Fruit fly (Drosophila melanogaster): ENCODE measurements around the gene Axud1.

Axud1 gene

DNA sequence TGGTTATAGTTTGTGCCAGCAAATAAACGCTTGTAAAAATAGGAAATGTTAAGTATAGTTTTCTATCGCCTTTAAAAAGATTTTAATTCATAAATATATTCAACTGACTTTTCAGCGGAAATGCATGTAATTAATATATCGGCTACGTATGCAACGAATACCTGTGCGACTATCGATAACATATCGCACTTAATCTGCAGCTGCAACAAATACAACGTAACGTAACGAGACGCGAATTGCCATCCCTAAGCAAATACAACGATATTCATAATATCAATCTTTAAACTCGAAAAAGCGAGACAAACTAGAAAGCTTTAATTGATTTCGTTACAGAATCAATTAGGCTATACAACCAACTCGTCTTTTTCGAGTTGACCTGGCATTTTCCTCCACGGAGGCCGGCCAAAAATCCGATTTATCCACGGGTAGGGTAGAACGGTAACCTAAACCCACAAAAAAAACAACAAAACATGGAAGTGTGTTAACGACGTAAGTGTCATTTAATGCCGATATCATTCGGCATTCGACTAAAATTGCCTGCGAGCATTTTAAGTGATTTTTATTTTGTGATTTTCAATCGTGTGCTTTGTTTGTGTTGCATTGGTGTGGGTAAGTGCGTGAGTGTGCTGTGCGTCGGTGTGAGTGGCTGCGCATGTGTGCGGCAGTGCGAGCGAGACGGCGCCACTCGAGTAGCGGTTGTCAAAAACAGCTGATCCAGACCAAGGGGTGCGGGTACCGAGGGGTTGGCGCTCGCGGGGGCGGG is 10.7 kb downstream of the Axud1 start, which contains the start of gene Atxn7 (continued):
- TF ChIP-seq ranshi (GFP tag; IDR thresholded peaks at IDR 0.05) (peak; percentile 55; the same call in 1 of the 2 replicates), dpn (GFP tag; optimal IDR thresholded peaks at IDR 0.05) (peak in 1 of 2 experiments; percentile 57), Xbp1 (GFP tag; optimal IDR thresholded peaks at IDR 0.05) (peak; percentile 45), CG1233 (GFP tag; optimal IDR thresholded peaks at IDR 0.05) (peak; percentile 72), CG16815 (GFP tag; optimal IDR thresholded peaks at IDR 0.05) (no peak), Hey (tag; optimal IDR thresholded peaks at IDR 0.05) (peak; percentile 47), Six4 (GFP tag; optimal IDR thresholded peaks at IDR 0.05) (no peak), klu (GFP tag; IDR thresholded peaks at IDR 0.05) (0 out of 2 replicates have a peak, but pooled peaks have one; percentile 52), exex (tag; optimal IDR thresholded peaks at IDR 0.05) (peak; percentile 53), mld (GFP tag; IDR thresholded peaks at IDR 0.05; ENCODE audit: partially characterized antibody) (peak; percentile 79; the same call in 2 of the 3 replicates), CG15696 (tag; optimal IDR thresholded peaks at IDR 0.05) (no peak), CG2129 (GFP tag; IDR thresholded peaks at IDR 0.05; ENCODE audit: partially characterized antibody) (peak; percentile 89), CG3838 (GFP tag; optimal IDR thresholded peaks at IDR 0.05) (peak; percentile 82), BEAF-32 (GFP tag; optimal IDR thresholded peaks at IDR 0.05) (peak; percentile 95), Bgb (GFP tag; IDR thresholded peaks at IDR 0.05; ENCODE audit: partially characterized antibody) (peak; percentile 98), odd (GFP tag; optimal IDR thresholded peaks at IDR 0.05) (peak; percentile 67), CG4282 (GFP tag; optimal IDR thresholded peaks at IDR 0.05) (peak; percentile 42), sug (tag; optimal IDR thresholded peaks at IDR 0.05) (peak; percentile 89), CG9932 (GFP tag; IDR thresholded peaks at IDR 0.05) (peak; percentile 52), knrl (GFP tag; IDR thresholded peaks at IDR 0.05; ENCODE audit: partially characterized antibody) (peak; percentile 86), schlank (tag; optimal IDR thresholded peaks at IDR 0.05) (peak; percentile 65), Eip74EF (GFP tag; optimal IDR thresholded peaks at IDR 0.05) (peak in 1 of 2 experiments; percentile 45), org-1 (GFP tag; optimal IDR thresholded peaks at IDR 0.05) (peak; percentile 8), CG8944 (GFP tag; optimal IDR thresholded peaks at IDR 0.05) (peak; percentile 29), CG8281 (tag; optimal IDR thresholded peaks at IDR 0.05) (no peak), CG8290 (GFP tag; optimal IDR thresholded peaks at IDR 0.05) (peak; percentile 35), CG8290 (tag; optimal IDR thresholded peaks at IDR 0.05) (peak; percentile 72 to 80), CG32767 (GFP tag; IDR thresholded peaks at IDR 0.05) (0 out of 2 replicates have a peak, but pooled peaks have one; percentile 25), CG12659 (GFP tag; optimal IDR thresholded peaks at IDR 0.05) (peak; percentile 79), dimm (GFP tag; IDR thresholded peaks at IDR 0.05) (no peak), rib (GFP tag; IDR thresholded peaks at IDR 0.05) (peak; percentile 85), CG11398 (GFP tag; optimal IDR thresholded peaks at IDR 0.05) (peak; percentile 3), PHDP (tag; optimal IDR thresholded peaks at IDR 0.05) (peak; percentile 79), chn (GFP tag; optimal IDR thresholded peaks at IDR 0.05) (peak; percentile 48), Sry-δ (GFP tag; optimal IDR thresholded peaks at IDR 0.05) (peak; percentile 95), slbo (GFP tag; IDR thresholded peaks at IDR 0.05) (peak; percentile 38; the same call in 1 of the 2 replicates), Bdp1 (GFP tag; optimal IDR thresholded peaks at IDR 0.05) (peak; percentile 4), CG3407 (GFP tag; optimal IDR thresholded peaks at IDR 0.05) (peak; percentile 69), CG6683 (GFP tag; optimal IDR thresholded peaks at IDR 0.05) (no peak), CG14014 (GFP tag; IDR thresholded peaks at IDR 0.05) (peak; percentile 51; the same call in 1 of the 2 replicates), ash1 (GFP tag; optimal IDR thresholded peaks at IDR 0.05) (no peak), sima (GFP tag; optimal IDR thresholded peaks at IDR 0.05) (no peak), zen2 (GFP tag; IDR thresholded peaks at IDR 0.05; ENCODE audit: partially characterized antibody) (peak; percentile 97), Hr51 (GFP tag; optimal IDR thresholded peaks at IDR 0.05) (peak; percentile 45 to 67), ssp (GFP tag; IDR thresholded peaks at IDR 0.05) (no peak; the same call in 1 of the 2 replicates), inv (GFP tag; IDR thresholded peaks at IDR 0.05; ENCODE audit: partially characterized antibody) (peak; percentile 93), Scr (GFP tag; IDR thresholded peaks at IDR 0.05; ENCODE audit: partially characterized antibody) (peak; percentile 96), lilli (GFP tag; optimal IDR thresholded peaks at IDR 0.05) (peak; percentile 63)

Data from whole organism, embryonic.